Fruit fly (Drosophila melanogaster): ENCODE results near the gene Orct2.

DNA sequence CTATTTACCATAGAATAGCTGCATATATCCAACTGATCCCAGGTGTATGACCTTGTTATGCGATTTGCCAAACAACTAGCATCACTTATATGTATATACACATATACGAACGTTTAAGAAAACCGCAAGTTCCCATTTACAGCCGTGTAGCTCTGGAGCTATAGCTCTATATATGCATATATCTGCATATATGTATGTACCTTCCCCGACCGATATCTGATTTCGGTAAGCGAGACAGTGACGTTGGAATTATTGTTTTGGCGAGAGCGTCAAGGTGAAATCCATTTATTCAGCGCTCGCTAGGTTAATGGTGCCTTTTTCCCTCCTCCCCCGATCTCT lies 12.8 kb upstream of the Orct2 start:
- TF ChIP-seq CG33017 (tag; optimal IDR thresholded peaks at IDR 0.05) = no peak
- no peak for TF ChIP-seq cic (GFP tag; optimal IDR thresholded peaks at IDR 0.05)
- TF ChIP-seq pad (GFP tag; optimal IDR thresholded peaks at IDR 0.05) = peak; percentile 90
- no peak for TF ChIP-seq CG7045 (GFP tag; optimal IDR thresholded peaks at IDR 0.05)
- TF ChIP-seq Crg-1 (GFP tag; optimal IDR thresholded peaks at IDR 0.05) = peak; percentile 4
